Fruit fly (Drosophila melanogaster): ENCODE results near the gene CG14374.

Gene CG14374

DNA sequence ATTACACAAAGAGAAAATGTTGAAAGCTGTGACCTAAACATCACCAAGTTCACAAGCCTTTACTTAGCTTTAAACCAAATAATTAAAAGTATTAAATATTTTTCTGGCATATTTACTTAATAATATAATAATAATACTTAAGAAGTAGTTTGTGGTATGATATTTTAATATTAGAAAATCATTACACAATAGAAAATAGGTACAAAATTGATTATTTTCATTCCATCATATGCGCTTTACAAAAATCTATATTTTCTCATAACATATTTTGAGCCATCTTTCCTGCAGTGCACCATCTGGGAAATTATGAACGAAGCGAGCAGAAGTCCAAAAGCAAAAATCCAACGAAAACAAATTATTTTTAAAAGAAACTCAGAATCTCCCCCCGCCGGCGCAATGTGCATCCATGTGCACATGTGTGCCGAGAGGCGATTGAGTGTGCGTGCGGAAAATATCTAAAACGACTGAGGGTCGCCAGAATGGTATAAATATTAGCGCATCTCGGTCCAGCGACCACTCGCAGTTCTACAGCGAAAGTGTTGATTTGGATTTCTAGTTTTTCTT is 28.6 kb upstream of the CG14374 start, which contains the start of gene Act87E (continued):
- peak; percentile 78 for TF ChIP-seq Ssrp (tag; optimal IDR thresholded peaks at IDR 0.05)
- no peak for TF ChIP-seq hkb (optimal IDR thresholded peaks at IDR 0.05)
- no peak; the same call in 1 of the 2 replicates for TF ChIP-seq hkb (GFP tag; IDR thresholded peaks at IDR 0.05)
- TF ChIP-seq CG31365 (tag; optimal IDR thresholded peaks at IDR 0.05) = no peak
- TF ChIP-seq CG12659 (GFP tag; optimal IDR thresholded peaks at IDR 0.05) = peak; percentile 72
- peak; percentile 33; the same call in 1 of the 2 replicates for TF ChIP-seq CG9932 (GFP tag; IDR thresholded peaks at IDR 0.05)
- no peak for TF ChIP-seq wek (GFP tag; optimal IDR thresholded peaks at IDR 0.05)
- TF ChIP-seq row (GFP tag; IDR thresholded peaks at IDR 0.05) = peak; percentile 71
- no peak for TF ChIP-seq usp (GFP tag; optimal IDR thresholded peaks at IDR 0.05)
- TF ChIP-seq pan (optimal IDR thresholded peaks at IDR 0.05) = no peak
- TF ChIP-seq pan (GFP tag; optimal IDR thresholded peaks at IDR 0.05 in 1 of 2, IDR thresholded peaks at IDR 0.05 in 1 of 2) = peak in 1 of 2 experiments; percentile 39
- TF ChIP-seq CG7786 (GFP tag; optimal IDR thresholded peaks at IDR 0.05) = no peak
- peak; percentile 15; the same call in 1 of the 2 replicates for TF ChIP-seq wor (GFP tag; IDR thresholded peaks at IDR 0.05)
- no peak; the same call in 1 of the 2 replicates for TF ChIP-seq ranshi (GFP tag; IDR thresholded peaks at IDR 0.05)
- TF ChIP-seq Hr39 (optimal IDR thresholded peaks at IDR 0.05) = no peak
- TF ChIP-seq Bdp1 (GFP tag; optimal IDR thresholded peaks at IDR 0.05) = no peak
- no peak for TF ChIP-seq MTF-1 (GFP tag; optimal IDR thresholded peaks at IDR 0.05; ENCODE audit: borderline replicate concordance)
- no peak for TF ChIP-seq CG13123 (GFP tag; optimal IDR thresholded peaks at IDR 0.05)
- TF ChIP-seq HLH3B (GFP tag; IDR thresholded peaks at IDR 0.05) = 0 out of 2 replicates have a peak, but pooled peaks have one; percentile 23
- no peak for TF ChIP-seq Doc2 (GFP tag; IDR thresholded peaks at IDR 0.05)
- peak; percentile 40 for TF ChIP-seq az2 (GFP tag; optimal IDR thresholded peaks at IDR 0.05)
- TF ChIP-seq E2f1 (GFP tag; IDR thresholded peaks at IDR 0.05) = peak; percentile 35; the same call in 1 of the 2 replicates
- TF ChIP-seq pb (GFP tag; optimal IDR thresholded peaks at IDR 0.05) = no peak
- TF ChIP-seq sug (tag; optimal IDR thresholded peaks at IDR 0.05) = peak; percentile 47
- TF ChIP-seq bigmax (GFP tag; optimal IDR thresholded peaks at IDR 0.05) = no peak
- TF ChIP-seq eyg (GFP tag; optimal IDR thresholded peaks at IDR 0.05) = no peak
- TF ChIP-seq Ptx1 (GFP tag; IDR thresholded peaks at IDR 0.05) = peak; percentile 67
- TF ChIP-seq Xbp1 (GFP tag; optimal IDR thresholded peaks at IDR 0.05) = peak; percentile 52
- peak; percentile 60 for TF ChIP-seq CG3281 (GFP tag; optimal IDR thresholded peaks at IDR 0.05)
- TF ChIP-seq prd (optimal IDR thresholded peaks at IDR 0.05) = no peak
- peak; percentile 49; the same call in 1 of the 3 replicates for TF ChIP-seq prd (GFP tag; IDR thresholded peaks at IDR 0.05)
- TF ChIP-seq Fer2 (tag; optimal IDR thresholded peaks at IDR 0.05) = peak; percentile 12
- peak; percentile 55; the same call in 1 of the 2 replicates for TF ChIP-seq sisA (GFP tag; IDR thresholded peaks at IDR 0.05)
- no peak for TF ChIP-seq gcm2 (GFP tag; optimal IDR thresholded peaks at IDR 0.05)
- no peak for TF ChIP-seq z (GFP tag; IDR thresholded peaks at IDR 0.05)
- TF ChIP-seq aop (GFP tag; IDR thresholded peaks at IDR 0.05) = no peak
- TF ChIP-seq CG7839 (tag; optimal IDR thresholded peaks at IDR 0.05) = peak; percentile 78
- peak; percentile 73 for TF ChIP-seq CG9437 (GFP tag; optimal IDR thresholded peaks at IDR 0.05)
- no peak for TF ChIP-seq ato (GFP tag; IDR thresholded peaks at IDR 0.05; ENCODE audit: partially characterized antibody)
- TF ChIP-seq CG1602 (GFP tag; optimal IDR thresholded peaks at IDR 0.05) = peak; percentile 41
- no peak for TF ChIP-seq CG4617 (GFP tag; optimal IDR thresholded peaks at IDR 0.05; ENCODE audit: borderline replicate concordance)
- TF ChIP-seq CG15011 (GFP tag; optimal IDR thresholded peaks at IDR 0.05) = peak; percentile 9
- TF ChIP-seq CG3407 (GFP tag; optimal IDR thresholded peaks at IDR 0.05) = peak; percentile 54
- no peak for TF ChIP-seq btn (GFP tag; optimal IDR thresholded peaks at IDR 0.05)
- TF ChIP-seq Poxn (GFP tag; IDR thresholded peaks at IDR 0.05) = no peak
- TF ChIP-seq dm (GFP tag; optimal IDR thresholded peaks at IDR 0.05) = no peak
- TF ChIP-seq gce (GFP tag; IDR thresholded peaks at IDR 0.05) = no peak

Data from whole organism, embryonic.